Worm (Caenorhabditis elegans): Measurements from ENCODE around the gene flp-14.
A peak's percentile ranks its signal among the peaks of the same experiment; 100 is the strongest.

Gene flp-14

DNA sequence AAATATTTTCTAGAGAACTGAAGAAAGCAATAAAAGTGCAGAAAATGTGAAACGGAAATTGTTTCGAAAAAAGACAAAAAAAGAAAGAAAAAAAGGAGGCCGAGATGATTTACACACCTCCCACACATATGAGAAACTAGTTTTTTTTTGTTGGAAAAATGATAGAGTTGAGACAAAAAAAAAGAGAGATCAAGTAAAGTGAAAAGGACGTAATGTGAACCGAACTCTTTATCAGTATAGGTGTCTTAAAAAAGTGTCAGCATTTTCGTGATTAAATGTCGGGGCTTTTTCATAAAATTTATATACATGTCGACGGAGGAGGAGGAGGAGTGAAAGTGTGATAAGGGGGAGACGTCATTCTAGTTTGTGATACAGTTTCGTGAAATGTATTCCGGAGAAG lies 49.0 kb downstream of the flp-14 start:
- TF ChIP-seq nhr-90 (tag; optimal IDR thresholded peaks at IDR 0.05; ENCODE audit: poor library complexity) (peak; percentile 9), blmp-1 (tag; optimal IDR thresholded peaks at IDR 0.05) (peak; percentile 21), elt-3 (tag; optimal IDR thresholded peaks at IDR 0.05) (peak in 1 of 6 experiments; percentile 2), ceh-8 (GFP tag; optimal IDR thresholded peaks at IDR 0.05) (no peak), rnt-1 (tag; optimal IDR thresholded peaks at IDR 0.05) (no peak), elt-2 (tag; optimal IDR thresholded peaks at IDR 0.05) (peak; percentile 63), lin-35 (GFP tag; optimal IDR thresholded peaks at IDR 0.05) (peak in 1 of 2 experiments; percentile 0), nhr-85 (tag) (peak; percentile 18), efl-1 (optimal IDR thresholded peaks at IDR 0.05) (no peak), efl-1 (GFP tag; optimal IDR thresholded peaks at IDR 0.05 in 1 of 2) (peak in 1 of 2 experiments; percentile 77)

DNA sequence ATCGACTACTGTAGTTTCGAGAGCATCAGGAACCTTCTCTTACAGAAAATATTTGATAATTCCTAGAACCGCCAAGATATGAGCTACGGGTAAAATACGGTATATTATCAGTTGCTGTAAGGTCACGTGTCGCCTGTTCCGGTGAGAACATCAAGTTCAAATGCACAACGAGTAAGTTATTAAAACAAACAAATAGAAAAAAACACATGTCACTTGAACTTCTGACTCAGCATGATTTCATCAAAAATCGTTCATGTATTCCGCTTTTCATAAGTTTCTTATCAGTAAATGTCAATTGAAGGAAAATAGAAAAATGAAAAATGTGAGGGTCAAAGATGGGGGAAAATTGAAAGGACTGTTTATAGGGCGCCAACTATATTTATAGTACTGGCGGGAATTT lies 50.4 kb downstream of the flp-14 start:
- TF ChIP-seq fos-1 (tag; optimal IDR thresholded peaks at IDR 0.05) (no peak), elt-2 (tag; optimal IDR thresholded peaks at IDR 0.05) (peak; percentile 53)

All from whole organism, L1 larva.